Worm (Caenorhabditis elegans): ENCODE data around the gene znf-474.

znf-474 gene

ce11 chrX:12106004-12106403 lies 43.7 kb upstream of the znf-474 start (continued):
- TF ChIP-seq T26A5.8 (tag; optimal IDR thresholded peaks at IDR 0.05) (peak; percentile 87), tbp1 (GFP tag; optimal IDR thresholded peaks at IDR 0.05) (peak; percentile 99), C06A6.2 (GFP tag; conservative IDR thresholded peaks at IDR 0.05) (peak; percentile 67), ztf-25 (GFP tag; IDR thresholded peaks at IDR 0.05) (peak; percentile 98), sptf-2 (GFP tag; optimal IDR thresholded peaks at IDR 0.05) (no peak), Y53G8AR.9 (GFP tag; conservative IDR thresholded peaks at IDR 0.05) (peak; percentile 84), attf-5 (GFP tag; optimal IDR thresholded peaks at IDR 0.05) (no peak), hmg-20 (GFP tag; IDR thresholded peaks at IDR 0.05) (peak; percentile 60), Y67H2A.10 (GFP tag; conservative IDR thresholded peaks at IDR 0.05) (peak; percentile 73), ztf-18 (tag; optimal IDR thresholded peaks at IDR 0.05) (peak; percentile 81), nhr-120 (GFP tag; IDR thresholded peaks at IDR 0.05) (peak; percentile 94; the same call in 1 of the 2 replicates), T07F8.4 (tag; optimal IDR thresholded peaks at IDR 0.05) (peak; percentile 87), pbrm-1 (GFP tag; IDR thresholded peaks at IDR 0.05) (peak; percentile 90), ceh-100 (GFP tag; IDR thresholded peaks at IDR 0.05) (peak; percentile 52), egrh-3 (GFP tag; IDR thresholded peaks at IDR 0.05) (no peak; the same call in 1 of the 2 replicates), dpff-1 (tag; optimal IDR thresholded peaks at IDR 0.05) (peak; percentile 6), mxl-1 (tag; optimal IDR thresholded peaks at IDR 0.05) (peak; percentile 91), rpc-1 (optimal IDR thresholded peaks at IDR 0.05) (peak; percentile 97), rpc-1 (tag; optimal IDR thresholded peaks at IDR 0.05) (peak; percentile 99), ZK185.1 (tag; optimal IDR thresholded peaks at IDR 0.05; ENCODE audit: poor library complexity, severe bottlenecking) (peak; percentile 95), hrde-1 (tag; optimal IDR thresholded peaks at IDR 0.05; ENCODE audit: borderline replicate concordance) (peak; percentile 47), F37B4.10 (GFP tag; IDR thresholded peaks at IDR 0.05) (0 out of 2 replicates have a peak, but pooled peaks have one; percentile 60), unc-62 (GFP tag; optimal IDR thresholded peaks at IDR 0.05) (no peak), B0035.1 (tag; optimal IDR thresholded peaks at IDR 0.05) (peak; percentile 88), madf-6 (GFP tag; IDR thresholded peaks at IDR 0.05) (no peak), aptf-2 (GFP tag; conservative IDR thresholded peaks at IDR 0.05) (no peak; the same call in 1 of the 2 replicates), madf-10 (tag; optimal IDR thresholded peaks at IDR 0.05) (peak; percentile 85), nhr-80 (tag; optimal IDR thresholded peaks at IDR 0.05) (peak; percentile 59), ekl-4 (GFP tag; IDR thresholded peaks at IDR 0.05) (peak; percentile 88), nfya-1 (tag; optimal IDR thresholded peaks at IDR 0.05; ENCODE audit: borderline replicate concordance, insufficient read depth) (no peak), madf-8 (GFP tag; conservative IDR thresholded peaks at IDR 0.05) (no peak), bed-2 (GFP tag; IDR thresholded peaks at IDR 0.05) (0 out of 2 replicates have a peak, but pooled peaks have one; percentile 47), mcd-1 (GFP tag; IDR thresholded peaks at IDR 0.05) (peak; percentile 72), ztf-22 (GFP tag; optimal IDR thresholded peaks at IDR 0.05) (peak; percentile 64), repo-1 (tag; optimal IDR thresholded peaks at IDR 0.05) (peak; percentile 82), nhr-90 (tag; optimal IDR thresholded peaks at IDR 0.05) (peak; percentile 93), lir-1 (GFP tag; conservative IDR thresholded peaks at IDR 0.05) (peak; percentile 10; the same call in 1 of the 2 replicates), ceh-40 (GFP tag; IDR thresholded peaks at IDR 0.05) (peak; percentile 79), F55B11.4 (tag; optimal IDR thresholded peaks at IDR 0.05; ENCODE audit: borderline replicate concordance, insufficient read depth) (no peak), F23B12.7 (tag; optimal IDR thresholded peaks at IDR 0.05; ENCODE audit: insufficient read depth) (peak; percentile 80), let-607 (tag; optimal IDR thresholded peaks at IDR 0.05) (peak; percentile 55 to 74), athp-1 (tag; optimal IDR thresholded peaks at IDR 0.05) (peak; percentile 32), let-526 (GFP tag; IDR thresholded peaks at IDR 0.05) (peak; percentile 92), lsy-27 (tag; optimal IDR thresholded peaks at IDR 0.05; ENCODE audit: borderline replicate concordance, insufficient read depth) (no peak), K11D2.4 (GFP tag; IDR thresholded peaks at IDR 0.05) (peak; percentile 88), F57C9.4 (tag; optimal IDR thresholded peaks at IDR 0.05) (no peak), B0336.3 (GFP tag; IDR thresholded peaks at IDR 0.05) (no peak), bed-1 (GFP tag; IDR thresholded peaks at IDR 0.05) (no peak)

Measured in whole organism, young adult.